Worm (Caenorhabditis elegans) whole organism, L1 larva: ENCODE results near the gene srp-6.

Experiments used
- alr-1 ChIP-seq: fragments of 200-800 bp; sonication (Bioruptor generic); optimal IDR thresholded peaks from 2 replicates; lab custom pipeline; 2018; ENCODE audit warnings: borderline replicate concordance, mild to moderate bottlenecking, missing genetic modification characterization, missing compliant biosample characterization
- ceh-88 ChIP-seq: fragments of 200-800 bp; sonication (Bioruptor generic); IDR thresholded peaks from 2 replicates; pipeline ENCODE4 v1.3.6; 2022; ENCODE audit warnings: missing genetic modification characterization, missing compliant biosample characterization
- jun-1 ChIP-seq: fragments of 150-350 bp; optimal IDR thresholded peaks from 2 replicates; lab custom pipeline; 2014; ENCODE audit warnings: missing biosample characterization, missing genetic modification reagents, missing genetic modification characterization
- unc-98 ChIP-seq: fragments of 200-800 bp; sonication (Bioruptor generic); IDR thresholded peaks from 2 replicates; pipeline ENCODE4 v1.3.6; 2022; ENCODE audit warnings: missing genetic modification characterization, missing compliant biosample characterization
- zag-1 ChIP-seq: fragments of 150-350 bp; optimal IDR thresholded peaks from 2 replicates; lab custom pipeline; 2014; ENCODE audit warnings: missing biosample characterization, missing genetic modification characterization

DNA sequence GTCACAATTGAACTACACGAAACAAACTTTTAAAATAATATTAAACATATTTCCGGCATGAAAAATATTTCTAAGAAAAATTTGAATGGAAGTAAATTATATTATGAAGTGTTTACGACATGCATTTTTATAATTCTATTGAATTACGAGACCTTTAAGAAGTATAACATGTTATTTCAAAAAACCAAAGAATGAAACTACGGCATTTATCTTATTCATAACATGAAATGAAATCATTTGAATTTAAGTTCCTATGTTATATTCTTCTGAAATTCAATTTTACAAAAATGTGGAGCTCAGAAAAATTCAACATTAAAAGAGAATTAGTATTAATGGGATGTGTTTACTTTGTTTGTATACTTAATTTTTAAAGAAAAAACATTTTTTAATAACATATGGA is 45.1 kb upstream of the srp-6 start, which contains the start of gene srw-71:
- TF ChIP-seq zag-1, result no peak
- TF ChIP-seq alr-1 (tag; lab: Kevin White, UChicago), result no peak
- TF ChIP-seq jun-1, result no peak
- no peak for TF ChIP-seq unc-98
- TF ChIP-seq ceh-88, result no peak
